Worm (Caenorhabditis elegans): ENCODE data around the gene srw-14.

- TF ChIP-seq skn-1 (tag; optimal IDR thresholded peaks at IDR 0.05) (no peak), fkh-10 (GFP tag; optimal IDR thresholded peaks at IDR 0.05) (no peak), nhr-237 (tag; optimal IDR thresholded peaks at IDR 0.05) (no peak), hmg-11 (tag; optimal IDR thresholded peaks at IDR 0.05) (no peak), nhr-77 (tag; optimal IDR thresholded peaks at IDR 0.05) (no peak), zag-1 (tag; optimal IDR thresholded peaks at IDR 0.05) (no peak)
These were observed 46.0 kb upstream of the srw-14 start, which contains the start of gene T09F5.10 for ce11 chrV:15179757-15180156.
